Worm (Caenorhabditis elegans) whole organism, L2 larva: ENCODE results near the gene lron-13.

ENCODE experiments used
- ZK546.5 ChIP-seq: sonication (generic microtip); optimal IDR thresholded peaks from 2 replicates; lab custom pipeline; 2017; ENCODE audit warnings: missing biosample characterization, missing genetic modification characterization
- mbf-1 ChIP-seq: sonication (generic microtip); optimal IDR thresholded peaks from 2 replicates; lab custom pipeline; 2017; ENCODE audit warnings: missing biosample characterization, missing genetic modification characterization

DNA sequence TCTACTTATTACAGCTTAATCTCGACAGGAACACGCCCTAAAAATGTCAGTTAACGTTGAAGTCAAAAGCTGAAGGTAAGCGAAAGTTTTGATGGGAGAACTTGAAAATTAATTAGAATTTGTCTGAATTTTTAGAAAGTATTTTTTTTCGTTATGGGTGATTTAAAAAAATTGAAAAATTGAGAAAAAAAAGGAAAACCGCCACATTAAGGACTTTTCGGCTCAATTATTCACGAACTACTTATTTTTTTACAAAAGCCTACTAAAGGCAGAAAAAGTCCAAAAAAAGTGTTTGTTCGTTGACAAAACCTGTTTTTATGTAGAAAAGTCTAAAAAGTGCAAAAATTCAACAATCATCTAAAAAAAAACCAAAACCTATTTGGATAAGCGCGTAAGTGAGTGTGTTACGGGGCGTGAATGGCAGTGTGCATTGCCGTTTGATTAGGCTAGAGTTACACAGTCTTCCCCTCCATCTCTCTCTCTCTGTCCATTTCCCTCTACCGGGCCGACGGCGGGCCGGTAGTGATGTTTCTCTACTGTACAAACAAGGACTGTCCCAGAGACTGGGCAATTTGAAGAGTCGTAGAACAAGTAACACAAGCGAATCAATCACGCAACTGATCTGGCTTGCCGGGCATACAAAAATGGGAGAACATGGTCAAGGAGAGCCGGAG lies at the start of gene lron-13:
- no peak for TF ChIP-seq ZK546.5 (tag; lab: Kevin White, UChicago)
- TF ChIP-seq mbf-1 (tag; lab: Kevin White, UChicago), result no peak
